Worm (Caenorhabditis elegans) whole organism, L4 larva: ENCODE results near the gene mec-10.

ENCODE experiments used
- F49E8.2 ChIP-seq: sonication (generic microtip); optimal IDR thresholded peaks from 2 replicates; lab custom pipeline; 2016; ENCODE audit warnings: missing compliant biosample characterization, mild to moderate bottlenecking, missing genetic modification characterization, borderline replicate concordance
- T20F7.1 ChIP-seq: fragments of 200-800 bp; sonication (Bioruptor generic); optimal IDR thresholded peaks from 2 replicates; lab custom pipeline; 2018; ENCODE audit warnings: mild to moderate bottlenecking, missing genetic modification characterization, missing compliant biosample characterization
- Y75B8A.6 ChIP-seq: fragments of 200-800 bp; sonication (Bioruptor generic); IDR thresholded peaks from 2 replicates; pipeline ENCODE4 v1.3.6; 2022; ENCODE audit warnings: missing genetic modification reagents, missing genetic modification characterization, missing compliant biosample characterization
- ceh-28 ChIP-seq: fragments of 150-350 bp; optimal IDR thresholded peaks from 2 replicates; lab custom pipeline; 2014; ENCODE audit warnings: missing biosample characterization, missing genetic modification reagents, missing genetic modification characterization
- ceh-82 ChIP-seq: sonication (generic microtip); optimal IDR thresholded peaks from 2 replicates; lab custom pipeline; 2017; ENCODE audit warnings: missing biosample characterization, missing genetic modification characterization
- daf-8 ChIP-seq: fragments of 200-800 bp; sonication (Bioruptor generic); IDR thresholded peaks from 2 replicates; pipeline ENCODE4 v1.3.6; 2022; ENCODE audit warnings: missing genetic modification characterization, missing compliant biosample characterization
- fkh-10 ChIP-seq: fragments of 150-350 bp; optimal IDR thresholded peaks from 2 replicates; lab custom pipeline; 2014; ENCODE audit warnings: missing biosample characterization, missing genetic modification reagents, missing genetic modification characterization
- nhr-76 ChIP-seq: fragments of 150-350 bp; optimal IDR thresholded peaks from 2 replicates; lab custom pipeline; 2014; ENCODE audit warnings: missing biosample characterization, missing genetic modification characterization
- pqm-1 ChIP-seq: sonication (generic microtip); optimal IDR thresholded peaks from 2 replicates; lab custom pipeline; 2017; ENCODE audit warnings: missing biosample characterization, missing genetic modification characterization
- snpc-4 ChIP-seq: fragments of 150-350 bp; optimal IDR thresholded peaks from 2 replicates; lab custom pipeline; 2014; ENCODE audit warnings: missing biosample characterization, missing genetic modification characterization
- unc-39 ChIP-seq: sonication (generic microtip); optimal IDR thresholded peaks from 2 replicates; lab custom pipeline; 2017; ENCODE audit warnings: missing biosample characterization, missing genetic modification characterization
- zag-1 ChIP-seq: fragments of 150-350 bp; optimal IDR thresholded peaks from 2 replicates; lab custom pipeline; 2014; ENCODE audit warnings: missing biosample characterization, missing genetic modification characterization

ce11 chrX:8473468-8473867 is 3.4 kb upstream of the mec-10 start:
- no peak for TF ChIP-seq zag-1
- no peak for TF ChIP-seq Y75B8A.6
- no peak for TF ChIP-seq F49E8.2 (tag; lab: Kevin White, UChicago)
- no peak for TF ChIP-seq daf-8 (GFP tag; lab: Robert Waterston, UW)
- no peak for TF ChIP-seq fkh-10 (GFP tag; lab: Kevin White, UChicago)
- no peak for TF ChIP-seq unc-39 (tag; lab: Kevin White, UChicago)
- no peak for TF ChIP-seq snpc-4
- peak; percentile 98 for TF ChIP-seq pqm-1
- TF ChIP-seq nhr-76 (tag; lab: Kevin White, UChicago), result no peak
- no peak for TF ChIP-seq ceh-28 (tag; lab: Kevin White, UChicago)
- no peak for TF ChIP-seq ceh-82 (tag; lab: Kevin White, UChicago)
- peak; percentile 60 for TF ChIP-seq T20F7.1 (GFP tag; lab: Kevin White, UChicago)
